Worm (Caenorhabditis elegans): Measurements from ENCODE around the gene C16D9.8.

- no peak for TF ChIP-seq lin-11 (tag; optimal IDR thresholded peaks at IDR 0.05)
- no peak for TF ChIP-seq dmd-4 (tag; optimal IDR thresholded peaks at IDR 0.05; ENCODE audit: borderline replicate concordance)
- no peak for TF ChIP-seq ceh-2 (tag; optimal IDR thresholded peaks at IDR 0.05)
- TF ChIP-seq ahr-1 (tag; optimal IDR thresholded peaks at IDR 0.05): no peak
- no peak for TF ChIP-seq pqm-1 (tag; optimal IDR thresholded peaks at IDR 0.05)
These were observed 33.3 kb downstream of the C16D9.8 start for ce11 chrV:8230056-8230455.

Data from whole organism, late embryonic.